Fruit fly (Drosophila melanogaster): Measurements from ENCODE around the gene Rpp30.

DNA sequence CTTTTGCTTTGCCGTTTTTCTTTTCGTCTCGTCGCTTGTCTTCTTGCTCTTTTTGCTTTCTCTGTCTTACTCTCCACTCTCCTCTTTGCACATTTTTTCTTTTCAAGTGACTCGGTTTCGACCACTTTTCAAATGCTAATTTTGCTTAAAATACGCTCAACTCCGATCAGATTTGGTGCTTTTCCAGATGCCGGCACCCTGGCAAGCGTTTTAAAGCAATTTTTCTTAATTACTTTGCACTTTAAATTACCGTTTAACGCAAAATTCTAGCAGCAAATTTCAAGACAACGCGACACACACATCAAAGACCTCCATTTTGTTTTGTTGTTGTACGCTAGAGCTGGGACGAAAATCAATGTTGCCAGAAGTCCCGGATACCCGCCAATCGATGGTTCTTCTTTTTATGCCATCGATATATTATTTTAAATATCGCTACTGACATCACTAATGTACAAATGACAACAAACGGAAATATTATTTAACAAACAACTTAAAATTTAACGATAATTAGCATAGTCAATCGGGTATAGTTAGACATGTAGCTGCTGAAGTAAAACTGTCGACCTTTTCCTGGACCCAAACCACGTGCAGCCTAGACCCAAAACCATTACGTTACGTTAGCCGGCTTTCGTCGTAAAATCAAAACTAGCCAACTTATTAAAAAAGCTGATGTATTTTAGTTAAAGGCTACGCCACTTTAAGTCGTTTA, 1.5 kb downstream of the Rpp30 start, which contains the start of gene kis:
- TF ChIP-seq h (optimal IDR thresholded peaks at IDR 0.05) = no peak
- no peak for TF ChIP-seq Myc (optimal IDR thresholded peaks at IDR 0.05)
- TF ChIP-seq insv (optimal IDR thresholded peaks at IDR 0.05) = no peak

All from Kc167 (cell line).